Fruit fly (Drosophila melanogaster) whole organism, embryonic: Measurements from ENCODE around the gene sol.

Experiments used
- Aef1 ChIP-seq: fragments of 200-800 bp; sonication (Bioruptor generic); IDR thresholded peaks from 3 replicates; pipeline ENCODE4 v1.3.6; 2022; ENCODE audit warnings: missing biosample characterization, missing genetic modification characterization
- Asciz ChIP-seq: fragments of 200-800 bp; sonication (Bioruptor generic); optimal IDR thresholded peaks from 2 replicates; lab custom pipeline; 2017; ENCODE audit warnings: missing biosample characterization, mild to moderate bottlenecking, missing genetic modification characterization, missing genetic modification reagents
- Atf6 ChIP-seq: fragments of 200-800 bp; sonication (Bioruptor generic); IDR thresholded peaks from 2 replicates; pipeline ENCODE4 v1.3.6; 2022; ENCODE audit warnings: missing biosample characterization, missing genetic modification characterization
- B-H2 ChIP-seq: fragments of 200-800 bp; sonication (Bioruptor generic); optimal IDR thresholded peaks from 2 replicates; lab custom pipeline; 2018; ENCODE audit warnings: missing biosample characterization, mild to moderate bottlenecking, missing genetic modification characterization
- BEAF-32 ChIP-seq: fragments of 200-800 bp; sonication (Bioruptor generic); optimal IDR thresholded peaks from 3 replicates; lab custom pipeline; 2017; ENCODE audit warnings: missing biosample characterization, missing genetic modification characterization, mild to moderate bottlenecking, moderate library complexity, missing genetic modification reagents
- Bteb2 ChIP-seq: fragments of 200-800 bp; sonication (Bioruptor generic); optimal IDR thresholded peaks from 2 replicates; lab custom pipeline; 2016; ENCODE audit warnings: missing biosample characterization, missing genetic modification characterization
- C15 ChIP-seq: fragments of 200-800 bp; sonication (Bioruptor generic); IDR thresholded peaks from 3 replicates; pipeline ENCODE4 v1.3.6; 2022; ENCODE audit warnings: missing biosample characterization, missing genetic modification characterization
- CG11504 ChIP-seq: fragments of 200-800 bp; sonication (Bioruptor generic); optimal IDR thresholded peaks from 3 replicates; lab custom pipeline; 2019; ENCODE audit warnings: missing biosample characterization, mild to moderate bottlenecking, missing genetic modification characterization, moderate library complexity
- CG12744 ChIP-seq: fragments of 200-800 bp; sonication (Bioruptor generic); optimal IDR thresholded peaks from 2 replicates; lab custom pipeline; 2016; ENCODE audit warnings: missing biosample characterization, missing genetic modification characterization
- CG13287 ChIP-seq: fragments of 200-800 bp; sonication (Bioruptor generic); IDR thresholded peaks from 2 replicates; pipeline ENCODE4 v1.3.6; 2022; ENCODE audit warnings: missing biosample characterization, missing genetic modification characterization; ENCODE audit not compliant: partially characterized antibody
- CG15479 ChIP-seq: fragments of 200-800 bp; sonication (Bioruptor generic); optimal IDR thresholded peaks from 3 replicates; lab custom pipeline; 2019; ENCODE audit warnings: missing biosample characterization, mild to moderate bottlenecking, missing genetic modification characterization, moderate library complexity
- CG17912 ChIP-seq: fragments of 200-800 bp; sonication (Bioruptor generic); optimal IDR thresholded peaks from 2 replicates; lab custom pipeline; 2018; ENCODE audit warnings: missing biosample characterization, mild to moderate bottlenecking, missing genetic modification characterization
- CG18764 ChIP-seq: fragments of 200-800 bp; sonication (Bioruptor generic); optimal IDR thresholded peaks from 3 replicates; lab custom pipeline; 2016; ENCODE audit warnings: missing biosample characterization, missing genetic modification characterization
- CG30020 ChIP-seq: fragments of 200-800 bp; optimal IDR thresholded peaks from 2 replicates; lab custom pipeline; 2019; ENCODE audit warnings: missing biosample characterization, mild to moderate bottlenecking, missing genetic modification characterization, moderate library complexity
- CG3065 ChIP-seq: fragments of 200-800 bp; sonication (Bioruptor generic); optimal IDR thresholded peaks from 2 replicates; lab custom pipeline; 2016; ENCODE audit warnings: missing biosample characterization, missing genetic modification characterization
- CG31365 ChIP-seq: fragments of 200-800 bp; sonication (Bioruptor generic); optimal IDR thresholded peaks from 2 replicates; lab custom pipeline; 2018; ENCODE audit warnings: missing biosample characterization, mild to moderate bottlenecking, missing genetic modification characterization
- CG3838 ChIP-seq: fragments of 200-800 bp; sonication (Bioruptor generic); optimal IDR thresholded peaks from 3 replicates; lab custom pipeline; 2016; ENCODE audit warnings: missing biosample characterization, missing genetic modification characterization
- CG4730 ChIP-seq: fragments of 200-800 bp; sonication (Bioruptor generic); IDR thresholded peaks from 2 replicates; pipeline ENCODE4 v1.3.6; 2022; ENCODE audit warnings: missing biosample characterization, missing genetic modification characterization
- CG6765 ChIP-seq: fragments of 200-800 bp; sonication (Bioruptor generic); optimal IDR thresholded peaks from 3 replicates; lab custom pipeline; 2017; ENCODE audit warnings: missing biosample characterization, mild to moderate bottlenecking, missing genetic modification characterization
- Chrac-16 ChIP-seq: fragments of 200-800 bp; sonication (Bioruptor generic); optimal IDR thresholded peaks from 3 replicates; lab custom pipeline; 2016; ENCODE audit warnings: missing biosample characterization, missing genetic modification characterization
- D ChIP-seq, 2 experiments: fragments of 200-800 bp in 1 of 2; fragments of >200 bp in 1 of 2; sonication (Bioruptor generic) in 1 of 2; optimal IDR thresholded peaks; 2 replicates in 1 of 2; 3 replicates in 1 of 2; lab custom pipeline; 2017; ENCODE audit warnings: mild to moderate bottlenecking in 1 of 2, missing biosample characterization in 1 of 2, missing genetic modification characterization in 1 of 2, missing genetic modification reagents in 1 of 2
- Ets97D ChIP-seq: fragments of 200-800 bp; sonication (Bioruptor generic); optimal IDR thresholded peaks from 3 replicates; lab custom pipeline; 2016; ENCODE audit warnings: missing biosample characterization, missing genetic modification characterization
- Hey ChIP-seq: fragments of 200-800 bp; sonication (Bioruptor generic); optimal IDR thresholded peaks from 3 replicates; lab custom pipeline; 2018; ENCODE audit warnings: missing biosample characterization, mild to moderate bottlenecking, missing genetic modification characterization
- Hr39 ChIP-seq: fragments of >200 bp; optimal IDR thresholded peaks from 2 replicates; lab custom pipeline; 2017
- MTF-1 ChIP-seq: fragments of 200-800 bp; sonication (Bioruptor generic); optimal IDR thresholded peaks from 2 replicates; lab custom pipeline; 2018; ENCODE audit warnings: missing biosample characterization, mild to moderate bottlenecking, missing genetic modification characterization, borderline replicate concordance
- NC2α ChIP-seq: fragments of 200-800 bp; sonication (Bioruptor generic); optimal IDR thresholded peaks from 2 replicates; lab custom pipeline; 2016; ENCODE audit warnings: missing biosample characterization, missing genetic modification characterization
- NK7.1 ChIP-seq: fragments of 200-800 bp; sonication (Bioruptor generic); optimal IDR thresholded peaks from 3 replicates; lab custom pipeline; 2016; ENCODE audit warnings: missing biosample characterization, missing genetic modification characterization
- Six4 ChIP-seq: fragments of 200-800 bp; sonication (Bioruptor generic); optimal IDR thresholded peaks from 2 replicates; lab custom pipeline; 2016; ENCODE audit warnings: missing biosample characterization, missing genetic modification characterization
- Sox100B ChIP-seq: fragments of 200-800 bp; sonication (Bioruptor generic); optimal IDR thresholded peaks from 3 replicates; lab custom pipeline; 2018; ENCODE audit warnings: missing biosample characterization, mild to moderate bottlenecking, missing genetic modification characterization
- Trl ChIP-seq, 3 experiments: fragments of >200 bp in 2 of 3; fragments of 200-800 bp in 1 of 3; sonication (Bioruptor generic) in 1 of 3; optimal IDR thresholded peaks; 2 replicates in 1 of 3; 3 replicates in 2 of 3; lab custom pipeline; 2016 to 2017; ENCODE audit warnings: missing biosample characterization in 1 of 3, missing genetic modification characterization in 1 of 3
- abd-A ChIP-seq: fragments of 200-800 bp; sonication (Bioruptor generic); optimal IDR thresholded peaks from 3 replicates; lab custom pipeline; 2019; ENCODE audit warnings: missing biosample characterization, mild to moderate bottlenecking, missing genetic modification characterization, moderate library complexity
- ara ChIP-seq: fragments of 200-800 bp; sonication (Bioruptor generic); IDR thresholded peaks from 2 replicates; pipeline ENCODE4 v1.3.6; 2022; ENCODE audit warnings: missing biosample characterization, missing genetic modification characterization
- bsh ChIP-seq, 2 experiments: fragments of 200-800 bp; sonication (Bioruptor generic); optimal IDR thresholded peaks; 2 replicates each; lab custom pipeline; 2017 to 2018; ENCODE audit warnings: mild to moderate bottlenecking in 2 of 2, missing biosample characterization in 2 of 2, missing genetic modification characterization in 2 of 2, moderate library complexity in 1 of 2
- corto ChIP-seq: fragments of 200-800 bp; sonication (Bioruptor generic); optimal IDR thresholded peaks from 2 replicates; lab custom pipeline; 2016; ENCODE audit warnings: missing biosample characterization, mild to moderate bottlenecking, missing genetic modification characterization, moderate library complexity
- ems ChIP-seq: fragments of 200-800 bp; sonication (Bioruptor generic); optimal IDR thresholded peaks from 3 replicates; lab custom pipeline; 2016; ENCODE audit warnings: missing biosample characterization, missing genetic modification characterization
- eve ChIP-seq, 2 experiments: fragments of >200 bp; optimal IDR thresholded peaks; 2 replicates each; lab custom pipeline; 2017; ENCODE audit warnings: missing biosample characterization in 2 of 2, missing genetic modification characterization in 2 of 2
- gce ChIP-seq: fragments of 200-800 bp; sonication (Bioruptor generic); IDR thresholded peaks from 3 replicates; pipeline ENCODE4 v1.3.6; 2022; ENCODE audit warnings: missing biosample characterization, missing genetic modification characterization
- gt ChIP-seq: fragments of 200-800 bp; sonication (Bioruptor generic); IDR thresholded peaks from 2 replicates; pipeline ENCODE4 v1.3.6; 2022; ENCODE audit warnings: missing biosample characterization, missing genetic modification characterization
- ham ChIP-seq: fragments of 200-800 bp; sonication (Bioruptor generic); IDR thresholded peaks from 2 replicates; pipeline ENCODE4 v1.3.6; 2022; ENCODE audit warnings: missing biosample characterization, missing genetic modification characterization
- hth ChIP-seq: fragments of >200 bp; optimal IDR thresholded peaks from 2 replicates; lab custom pipeline; 2017; ENCODE audit warnings: inconsistent platforms
- klu ChIP-seq: fragments of 200-800 bp; sonication (Bioruptor generic); IDR thresholded peaks from 2 replicates; pipeline ENCODE4 v1.3.6; 2022; ENCODE audit warnings: missing biosample characterization, missing genetic modification characterization
- lola ChIP-seq, 3 experiments: fragments of >200 bp in 2 of 3; fragments of 200-800 bp in 1 of 3; sonication (Bioruptor generic) in 1 of 3; optimal IDR thresholded peaks; 2 replicates each; lab custom pipeline; 2017 to 2019; ENCODE audit warnings: missing biosample characterization in 3 of 3, missing genetic modification characterization in 3 of 3, mild to moderate bottlenecking in 1 of 3, moderate library complexity in 1 of 3
- oc ChIP-seq: fragments of 200-800 bp; sonication (Bioruptor generic); optimal IDR thresholded peaks from 2 replicates; lab custom pipeline; 2018; ENCODE audit warnings: missing biosample characterization, mild to moderate bottlenecking, missing genetic modification characterization, moderate library complexity
- org-1 ChIP-seq: fragments of 200-800 bp; sonication (Bioruptor generic); optimal IDR thresholded peaks from 2 replicates; lab custom pipeline; 2017; ENCODE audit warnings: missing biosample characterization, missing genetic modification characterization
- row ChIP-seq: fragments of 200-800 bp; sonication (Bioruptor generic); IDR thresholded peaks from 3 replicates; pipeline ENCODE4 v1.3.6; 2022; ENCODE audit warnings: missing biosample characterization, missing genetic modification characterization
- sob ChIP-seq: fragments of 200-800 bp; sonication (Bioruptor generic); IDR thresholded peaks from 2 replicates; pipeline ENCODE4 v1.3.6; 2022; ENCODE audit warnings: missing biosample characterization, missing genetic modification characterization
- tap ChIP-seq: fragments of 200-800 bp; optimal IDR thresholded peaks from 3 replicates; lab custom pipeline; 2019; ENCODE audit warnings: missing biosample characterization, mild to moderate bottlenecking, missing genetic modification characterization, moderate library complexity
- tll ChIP-seq, 2 experiments: fragments of 200-800 bp in 1 of 2; fragments of >200 bp in 1 of 2; sonication (Bioruptor generic) in 1 of 2; optimal IDR thresholded peaks; 2 replicates each; lab custom pipeline; 2017 to 2019; ENCODE audit warnings: missing biosample characterization in 2 of 2, missing genetic modification characterization in 2 of 2, mild to moderate bottlenecking in 1 of 2, moderate library complexity in 1 of 2
- vnd ChIP-seq: fragments of 200-800 bp; sonication (Bioruptor generic); IDR thresholded peaks from 3 replicates; pipeline ENCODE4 v1.3.6; 2022; ENCODE audit warnings: missing biosample characterization, missing genetic modification characterization; ENCODE audit not compliant: partially characterized antibody

Gene sol

dm6 chrX:21319202-21319772 is 30.8 kb upstream of the sol start, which contains the start of the genes SLIRP1 and anox (continued):
- no peak for TF ChIP-seq D (optimal IDR thresholded peaks at IDR 0.05; lab: Kevin White, UChicago)
- peak; percentile 85 for TF ChIP-seq D (GFP tag; optimal IDR thresholded peaks at IDR 0.05; lab: Kevin White, UChicago)
- TF ChIP-seq ara (GFP tag; lab: Robert Waterston, UW): 0 out of 2 replicates have a peak, but pooled peaks have one; percentile 38
- peak; percentile 50 for TF ChIP-seq gt (GFP tag; lab: Robert Waterston, UW)
- TF ChIP-seq tap (tag; lab: Kevin White, UChicago): peak; percentile 81
- peak; percentile 61 for TF ChIP-seq B-H2 (GFP tag; lab: Kevin White, UChicago)
- TF ChIP-seq NC2α (GFP tag; lab: Kevin White, UChicago): peak; percentile 69
- peak; percentile 73 for TF ChIP-seq CG3065
- TF ChIP-seq CG18764 (GFP tag; lab: Kevin White, UChicago): peak; percentile 77
- TF ChIP-seq abd-A (tag; lab: Kevin White, UChicago): no peak
- no peak for TF ChIP-seq Hey (tag; lab: Kevin White, UChicago)
- no peak for TF ChIP-seq hth
- TF ChIP-seq CG3838 (GFP tag; lab: Kevin White, UChicago): peak; percentile 49
- TF ChIP-seq klu (GFP tag; lab: Robert Waterston, UW): peak; percentile 71
- TF ChIP-seq Hr39 (lab: Kevin White, UChicago): no peak
- no peak; the same call in 2 of the 3 replicates for TF ChIP-seq gce
- peak in 1 of 2 experiments; percentile 29 for TF ChIP-seq tll (GFP tag; optimal IDR thresholded peaks at IDR 0.05; lab: Kevin White, UChicago)
- peak; percentile 87 for TF ChIP-seq Chrac-16 (GFP tag; lab: Kevin White, UChicago)
- peak; percentile 25 for TF ChIP-seq BEAF-32 (GFP tag; lab: Kevin White, UChicago)
- no peak for TF ChIP-seq CG17912
- peak; percentile 75 for TF ChIP-seq CG4730 (GFP tag; lab: Robert Waterston, UW)
- TF ChIP-seq CG15479 (GFP tag; lab: Kevin White, UChicago): no peak
- TF ChIP-seq corto: no peak
- TF ChIP-seq Bteb2 (GFP tag; lab: Kevin White, UChicago): peak; percentile 81
- TF ChIP-seq CG12744 (GFP tag; lab: Kevin White, UChicago): peak; percentile 67
- TF ChIP-seq C15 (GFP tag; lab: Robert Waterston, UW): peak; percentile 64; the same call in 1 of the 3 replicates
- peak; percentile 92 for TF ChIP-seq Sox100B
- TF ChIP-seq Atf6 (GFP tag; lab: Robert Waterston, UW): peak; percentile 81
- peak; percentile 96 for TF ChIP-seq row (GFP tag; lab: Robert Waterston, UW)
- TF ChIP-seq MTF-1 (GFP tag; lab: Kevin White, UChicago): no peak
- TF ChIP-seq NK7.1: peak; percentile 50
- TF ChIP-seq CG6765 (GFP tag; lab: Kevin White, UChicago): peak; percentile 72
- peak; percentile 83 for TF ChIP-seq org-1 (GFP tag; lab: Kevin White, UChicago)
- TF ChIP-seq Six4 (GFP tag; lab: Kevin White, UChicago): peak; percentile 82
- peak in 1 of 3 experiments; percentile 92 for TF ChIP-seq lola (GFP tag; optimal IDR thresholded peaks at IDR 0.05; lab: Kevin White, UChicago)
- TF ChIP-seq vnd: no peak
- peak; percentile 91 for TF ChIP-seq CG11504 (tag; lab: Kevin White, UChicago)
- TF ChIP-seq sob (GFP tag; lab: Robert Waterston, UW): peak; percentile 70
- peak; percentile 74 for TF ChIP-seq oc
- 0 out of 2 replicates have a peak, but pooled peaks have one; percentile 23 for TF ChIP-seq ham (GFP tag; lab: Robert Waterston, UW)
- TF ChIP-seq CG31365: peak; percentile 46
- TF ChIP-seq Aef1: peak; percentile 78
- TF ChIP-seq Ets97D: peak; percentile 35
- TF ChIP-seq eve (GFP tag; optimal IDR thresholded peaks at IDR 0.05; lab: Kevin White, UChicago): no peak
- TF ChIP-seq Asciz (GFP tag; lab: Kevin White, UChicago): no peak
- peak; percentile 54 for TF ChIP-seq ems (GFP tag; lab: Kevin White, UChicago)
- TF ChIP-seq bsh (GFP tag; optimal IDR thresholded peaks at IDR 0.05; lab: Kevin White, UChicago): peak; percentile 52 to 87
- peak; percentile 70 for TF ChIP-seq CG30020 (tag; lab: Kevin White, UChicago)
- no peak for TF ChIP-seq Trl (optimal IDR thresholded peaks at IDR 0.05; lab: Kevin White, UChicago)
- TF ChIP-seq Trl (GFP tag; optimal IDR thresholded peaks at IDR 0.05; lab: Kevin White, UChicago): peak; percentile 68
- no peak for TF ChIP-seq CG13287 (GFP tag; lab: Robert Waterston, UW)
